Worm (Caenorhabditis elegans) whole organism, L4/young adult: Measurements from ENCODE around the gene T28C6.7.
A peak's percentile ranks its signal among the peaks of the same experiment; 100 is the strongest.

Experiments
- W03F9.2 ChIP-seq: fragments of 150-350 bp; optimal IDR thresholded peaks from 2 replicates; lab custom pipeline; 2014; ENCODE audit warnings: missing biosample characterization, missing genetic modification characterization
- dao-5 ChIP-seq: sonication (generic microtip); optimal IDR thresholded peaks from 2 replicates; lab custom pipeline; 2016; ENCODE audit warnings: missing genotype, missing genetic modification characterization, moderate library complexity, missing compliant biosample characterization
- him-1 ChIP-seq: sonication (generic microtip); optimal IDR thresholded peaks from 2 replicates; lab custom pipeline; 2016; ENCODE audit warnings: missing genotype, missing genetic modification reagents, missing genetic modification characterization, missing compliant biosample characterization

The T28C6.7 gene

DNA sequence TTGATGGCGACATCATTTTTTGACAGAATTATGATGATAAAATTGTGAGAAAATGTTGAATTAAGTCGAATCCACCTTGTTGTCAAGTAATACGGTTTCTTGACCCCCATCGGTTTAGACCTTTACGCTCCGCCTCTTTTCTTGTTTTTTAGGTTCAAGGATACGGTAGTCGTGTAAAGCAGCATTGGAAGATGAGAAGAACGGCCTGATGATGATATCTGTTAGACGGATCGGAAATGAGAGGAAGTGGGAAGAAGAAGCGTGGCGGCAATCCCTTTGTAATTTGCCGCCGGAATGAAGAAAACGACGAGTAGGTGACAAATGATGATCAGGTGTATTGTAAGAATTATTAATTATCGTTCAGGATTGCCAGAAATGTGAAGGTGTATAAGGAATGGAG, 52.2 kb downstream of the T28C6.7 start, which contains the start of gene npax-4:
npax-4 (minus strand) TSS at position 101 of the 400 bp plus-strand sequence.
- TF ChIP-seq dao-5 (tag; lab: Kevin White, UChicago) (no peak), W03F9.2 (tag; lab: Kevin White, UChicago) (no peak), him-1 (tag; lab: Kevin White, UChicago) (no peak)

- TF ChIP-seq W03F9.2 (tag; lab: Kevin White, UChicago) (no peak), dao-5 (tag; lab: Kevin White, UChicago) (no peak), him-1 (tag; lab: Kevin White, UChicago) (no peak)
Measured at ce11 chrIV:8881181-8881580, 53.6 kb downstream of the T28C6.7 start, which contains the start of gene C09G9.8. Gene C09G9.8 (plus strand): TSS chrIV:8881481.

ce11 chrIV:8886228-8886627, 58.6 kb downstream of the T28C6.7 start, which contains the start of gene C09G9.5:
Gene C09G9.5 (plus strand): TSS chrIV:8886528.
- TF ChIP-seq him-1 (tag; lab: Kevin White, UChicago) (no peak), W03F9.2 (tag; lab: Kevin White, UChicago) (no peak), dao-5 (tag; lab: Kevin White, UChicago) (no peak)

DNA sequence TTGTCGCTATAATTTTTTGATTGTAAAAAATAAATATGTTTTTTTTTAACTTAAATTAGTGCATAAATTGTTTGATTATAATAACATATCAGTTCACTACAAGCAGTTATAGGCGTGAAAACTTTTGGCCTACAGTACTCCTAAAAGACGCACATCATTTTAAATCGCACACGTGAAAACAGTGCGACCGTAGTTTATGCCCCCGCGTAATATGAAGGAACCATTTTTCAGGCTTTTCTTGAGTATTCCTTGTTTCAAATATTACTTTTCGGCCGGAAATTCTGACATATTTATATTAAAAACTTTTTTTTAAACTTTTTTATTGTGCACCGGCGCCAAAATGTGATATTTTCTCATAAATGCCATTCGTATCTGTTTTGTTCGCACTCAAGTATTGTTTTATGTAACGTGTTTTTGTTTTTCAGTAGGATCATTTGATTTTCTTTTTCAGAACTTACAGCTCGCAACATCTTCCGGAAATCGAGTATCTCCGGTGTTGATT, 61.0 kb downstream of the T28C6.7 start, which contains the start of gene oma-1:
oma-1 (plus strand) TSS at position 452 of the 502 bp plus-strand sequence.
- peak; percentile 26 for TF ChIP-seq W03F9.2 (tag; lab: Kevin White, UChicago)
- TF ChIP-seq him-1 (tag; lab: Kevin White, UChicago) = no peak
